Fruit fly (Drosophila melanogaster) whole organism, embryonic: ENCODE measurements around the gene Phs.
A peak's percentile ranks its signal among the peaks of the same experiment; 100 is the strongest.

ENCODE experiments used
- Asciz ChIP-seq: fragments of 200-800 bp; sonication (Bioruptor generic); optimal IDR thresholded peaks from 2 replicates; lab custom pipeline; 2017; ENCODE audit warnings: missing biosample characterization, mild to moderate bottlenecking, missing genetic modification characterization, missing genetic modification reagents
- CG10147 ChIP-seq: fragments of 200-800 bp; sonication (Bioruptor generic); optimal IDR thresholded peaks from 2 replicates; lab custom pipeline; 2019; ENCODE audit warnings: missing biosample characterization, mild to moderate bottlenecking, missing genetic modification characterization, moderate library complexity
- CG10366 ChIP-seq: fragments of 200-800 bp; sonication (Bioruptor generic); IDR thresholded peaks from 2 replicates; pipeline ENCODE4 v1.3.6; 2022; ENCODE audit warnings: missing biosample characterization, missing genetic modification characterization
- CG10543 ChIP-seq: fragments of 200-800 bp; sonication (Bioruptor generic); optimal IDR thresholded peaks from 3 replicates; lab custom pipeline; 2017; ENCODE audit warnings: missing biosample characterization, mild to moderate bottlenecking, missing genetic modification characterization, moderate library complexity
- CG12071 ChIP-seq: fragments of 200-800 bp; sonication (Bioruptor generic); optimal IDR thresholded peaks from 3 replicates; lab custom pipeline; 2018; ENCODE audit warnings: missing biosample characterization, mild to moderate bottlenecking, missing genetic modification characterization
- CG13123 ChIP-seq: fragments of 200-800 bp; sonication (Bioruptor generic); optimal IDR thresholded peaks from 2 replicates; lab custom pipeline; 2016; ENCODE audit warnings: missing biosample characterization, missing genetic modification characterization
- CG13894 ChIP-seq: fragments of 200-800 bp; sonication (Bioruptor generic); optimal IDR thresholded peaks from 3 replicates; lab custom pipeline; 2018; ENCODE audit warnings: missing biosample characterization, mild to moderate bottlenecking, missing genetic modification characterization, moderate library complexity
- CG15269 ChIP-seq: fragments of 200-800 bp; sonication (Bioruptor generic); optimal IDR thresholded peaks from 2 replicates; lab custom pipeline; 2018; ENCODE audit warnings: missing biosample characterization, mild to moderate bottlenecking, missing genetic modification characterization, moderate library complexity
- CG1603 ChIP-seq: fragments of 200-800 bp; sonication (Bioruptor generic); optimal IDR thresholded peaks from 2 replicates; lab custom pipeline; 2019; ENCODE audit warnings: missing biosample characterization, mild to moderate bottlenecking, missing genetic modification characterization, moderate library complexity
- CG16863 ChIP-seq: fragments of 200-800 bp; sonication (Bioruptor generic); optimal IDR thresholded peaks from 3 replicates; lab custom pipeline; 2016; ENCODE audit warnings: missing biosample characterization, missing genetic modification characterization
- CG1832 ChIP-seq: fragments of 200-800 bp; sonication (Bioruptor generic); optimal IDR thresholded peaks from 2 replicates; lab custom pipeline; 2017; ENCODE audit warnings: missing biosample characterization, mild to moderate bottlenecking, missing genetic modification characterization, inconsistent platforms
- CG32532 ChIP-seq: fragments of 200-800 bp; sonication (Bioruptor generic); IDR thresholded peaks from 2 replicates; pipeline ENCODE4 v1.3.6; 2022; ENCODE audit warnings: missing biosample characterization, missing genetic modification characterization
- CG4730 ChIP-seq: fragments of 200-800 bp; sonication (Bioruptor generic); IDR thresholded peaks from 2 replicates; pipeline ENCODE4 v1.3.6; 2022; ENCODE audit warnings: missing biosample characterization, missing genetic modification characterization
- CG5245 ChIP-seq: fragments of 200-800 bp; sonication (Bioruptor generic); optimal IDR thresholded peaks from 3 replicates; lab custom pipeline; 2016; ENCODE audit warnings: missing biosample characterization, missing genetic modification characterization
- CG6854 ChIP-seq: fragments of 200-800 bp; sonication (Bioruptor generic); optimal IDR thresholded peaks from 3 replicates; lab custom pipeline; 2017; ENCODE audit warnings: missing biosample characterization, mild to moderate bottlenecking, missing genetic modification characterization
- CG7987 ChIP-seq: fragments of 200-800 bp; sonication (Bioruptor generic); optimal IDR thresholded peaks from 2 replicates; lab custom pipeline; 2018; ENCODE audit warnings: missing biosample characterization, mild to moderate bottlenecking, missing genetic modification characterization, moderate library complexity
- Dll ChIP-seq: fragments of 200-800 bp; sonication (Bioruptor generic); IDR thresholded peaks from 4 replicates; pipeline ENCODE4 v1.3.6; 2022; ENCODE audit warnings: missing biosample characterization, missing genetic modification characterization; ENCODE audit not compliant: partially characterized antibody
- Fer1 ChIP-seq: fragments of 200-800 bp; sonication (Bioruptor generic); optimal IDR thresholded peaks from 2 replicates; lab custom pipeline; 2017; ENCODE audit warnings: missing biosample characterization, mild to moderate bottlenecking, missing genetic modification characterization
- HmgZ ChIP-seq: fragments of 200-800 bp; sonication (Bioruptor generic); optimal IDR thresholded peaks from 2 replicates; lab custom pipeline; 2018; ENCODE audit warnings: missing biosample characterization, mild to moderate bottlenecking, missing genetic modification characterization
- Hsf ChIP-seq: fragments of 200-800 bp; sonication (Bioruptor generic); optimal IDR thresholded peaks from 3 replicates; lab custom pipeline; 2016; ENCODE audit warnings: missing biosample characterization, missing genetic modification characterization
- Lpt ChIP-seq: fragments of >200 bp; optimal IDR thresholded peaks from 2 replicates; lab custom pipeline; 2018; ENCODE audit warnings: missing biosample characterization, missing genetic modification characterization
- Mad ChIP-seq: fragments of 200-800 bp; sonication (Bioruptor generic); optimal IDR thresholded peaks from 2 replicates; lab custom pipeline; 2016; ENCODE audit warnings: missing biosample characterization, missing genetic modification characterization
- Mes4 ChIP-seq: fragments of 200-800 bp; sonication (Bioruptor generic); optimal IDR thresholded peaks from 2 replicates; lab custom pipeline; 2016; ENCODE audit warnings: missing biosample characterization, missing genetic modification characterization
- Pdp1 ChIP-seq, 2 experiments: fragments of 200-800 bp; sonication (Bioruptor generic); optimal IDR thresholded peaks; 3 replicates each; lab custom pipeline; 2016; ENCODE audit warnings: missing biosample characterization in 2 of 2, missing genetic modification characterization in 2 of 2, mild to moderate bottlenecking in 1 of 2, moderate library complexity in 1 of 2
- Sox102F ChIP-seq: fragments of 200-800 bp; sonication (Bioruptor generic); optimal IDR thresholded peaks from 2 replicates; lab custom pipeline; 2018; ENCODE audit warnings: missing biosample characterization, mild to moderate bottlenecking, missing genetic modification characterization, moderate library complexity
- Xrp1 ChIP-seq: fragments of 200-800 bp; sonication (Bioruptor generic); IDR thresholded peaks from 2 replicates; pipeline ENCODE4 v1.3.6; 2022; ENCODE audit warnings: missing biosample characterization, missing genetic modification characterization
- bowl ChIP-seq: fragments of 200-800 bp; sonication (Bioruptor generic); IDR thresholded peaks from 2 replicates; pipeline ENCODE4 v1.3.6; 2022; ENCODE audit warnings: missing biosample characterization, missing genetic modification characterization
- ci ChIP-seq: fragments of 200-800 bp; sonication (Bioruptor generic); IDR thresholded peaks from 3 replicates; pipeline ENCODE4 v1.3.6; 2022; ENCODE audit warnings: missing biosample characterization, missing genetic modification characterization
- dan ChIP-seq: fragments of 200-800 bp; sonication (Bioruptor generic); IDR thresholded peaks from 2 replicates; pipeline ENCODE4 v1.3.6; 2022; ENCODE audit warnings: missing biosample characterization, missing genetic modification characterization
- en ChIP-seq: fragments of 200-800 bp; sonication (Bioruptor generic); optimal IDR thresholded peaks from 2 replicates; lab custom pipeline; 2016; ENCODE audit warnings: missing biosample characterization, missing genetic modification characterization
- ewg ChIP-seq: fragments of 200-800 bp; sonication (Bioruptor generic); optimal IDR thresholded peaks from 3 replicates; lab custom pipeline; 2017; ENCODE audit warnings: mild to moderate bottlenecking, missing biosample characterization, missing genetic modification reagents, missing genetic modification characterization
- exex ChIP-seq: fragments of 200-800 bp; sonication (Bioruptor generic); optimal IDR thresholded peaks from 4 replicates; lab custom pipeline; 2018; ENCODE audit warnings: missing biosample characterization, mild to moderate bottlenecking, missing genetic modification characterization, moderate library complexity
- gem ChIP-seq: fragments of 200-800 bp; sonication (Bioruptor generic); optimal IDR thresholded peaks from 2 replicates; lab custom pipeline; 2019; ENCODE audit warnings: missing biosample characterization, mild to moderate bottlenecking, missing genetic modification characterization, moderate library complexity
- jing ChIP-seq: fragments of 200-800 bp; sonication (Bioruptor generic); optimal IDR thresholded peaks from 2 replicates; lab custom pipeline; 2018; ENCODE audit warnings: missing biosample characterization, mild to moderate bottlenecking, missing genetic modification characterization
- lmd ChIP-seq: fragments of 200-800 bp; sonication (Bioruptor generic); IDR thresholded peaks from 2 replicates; pipeline ENCODE4 v1.3.6; 2022; ENCODE audit warnings: missing biosample characterization, missing genetic modification characterization
- mirr ChIP-seq: fragments of 200-800 bp; sonication (Bioruptor generic); optimal IDR thresholded peaks from 3 replicates; lab custom pipeline; 2018; ENCODE audit warnings: missing biosample characterization, mild to moderate bottlenecking, missing genetic modification characterization
- nerfin-2 ChIP-seq: fragments of 200-800 bp; sonication (Bioruptor generic); IDR thresholded peaks from 2 replicates; pipeline ENCODE4 v1.3.6; 2022; ENCODE audit warnings: missing biosample characterization, missing genetic modification characterization; ENCODE audit not compliant: partially characterized antibody
- onecut ChIP-seq: fragments of 200-800 bp; sonication (Bioruptor generic); IDR thresholded peaks from 2 replicates; pipeline ENCODE4 v1.3.6; 2022; ENCODE audit warnings: missing biosample characterization, missing genetic modification characterization
- repo ChIP-seq: fragments of 200-800 bp; sonication (Bioruptor generic); optimal IDR thresholded peaks from 2 replicates; lab custom pipeline; 2016; ENCODE audit warnings: missing biosample characterization, missing genetic modification characterization
- run ChIP-seq: fragments of 200-800 bp; sonication (Bioruptor generic); optimal IDR thresholded peaks from 3 replicates; lab custom pipeline; 2018; ENCODE audit warnings: missing biosample characterization, mild to moderate bottlenecking, missing genetic modification characterization
- sd ChIP-seq: fragments of 200-800 bp; sonication (Bioruptor generic); optimal IDR thresholded peaks from 3 replicates; lab custom pipeline; 2018; ENCODE audit warnings: missing biosample characterization, mild to moderate bottlenecking, missing genetic modification characterization, moderate library complexity
- sens ChIP-seq: fragments of 200-800 bp; sonication (Bioruptor generic); peaks from one replicate; lab custom pipeline; 2016; ENCODE audit warnings: missing biosample characterization, missing genetic modification characterization
- seq ChIP-seq: fragments of 200-800 bp; sonication (Bioruptor generic); IDR thresholded peaks from 2 replicates; pipeline ENCODE4 v1.3.6; 2022; ENCODE audit warnings: missing biosample characterization, missing genetic modification characterization
- sisA ChIP-seq: fragments of 200-800 bp; sonication (Bioruptor generic); IDR thresholded peaks from 2 replicates; pipeline ENCODE4 v1.3.6; 2022; ENCODE audit warnings: missing biosample characterization, missing genetic modification characterization
- sug ChIP-seq: fragments of 200-800 bp; optimal IDR thresholded peaks from 2 replicates; lab custom pipeline; 2019; ENCODE audit warnings: missing biosample characterization, mild to moderate bottlenecking, missing genetic modification characterization, moderate library complexity
- unpg ChIP-seq: fragments of 200-800 bp; sonication (Bioruptor generic); optimal IDR thresholded peaks from 3 replicates; lab custom pipeline; 2018; ENCODE audit warnings: missing biosample characterization, mild to moderate bottlenecking, missing genetic modification characterization, moderate library complexity
- wek ChIP-seq: fragments of 200-800 bp; sonication (Bioruptor generic); optimal IDR thresholded peaks from 3 replicates; lab custom pipeline; 2018; ENCODE audit warnings: missing biosample characterization, mild to moderate bottlenecking, missing genetic modification characterization, moderate library complexity
- z ChIP-seq: fragments of 200-800 bp; sonication (Bioruptor generic); IDR thresholded peaks from 3 replicates; pipeline ENCODE4 v1.3.6; 2022; ENCODE audit warnings: missing biosample characterization, missing genetic modification characterization

The Phs gene

DNA sequence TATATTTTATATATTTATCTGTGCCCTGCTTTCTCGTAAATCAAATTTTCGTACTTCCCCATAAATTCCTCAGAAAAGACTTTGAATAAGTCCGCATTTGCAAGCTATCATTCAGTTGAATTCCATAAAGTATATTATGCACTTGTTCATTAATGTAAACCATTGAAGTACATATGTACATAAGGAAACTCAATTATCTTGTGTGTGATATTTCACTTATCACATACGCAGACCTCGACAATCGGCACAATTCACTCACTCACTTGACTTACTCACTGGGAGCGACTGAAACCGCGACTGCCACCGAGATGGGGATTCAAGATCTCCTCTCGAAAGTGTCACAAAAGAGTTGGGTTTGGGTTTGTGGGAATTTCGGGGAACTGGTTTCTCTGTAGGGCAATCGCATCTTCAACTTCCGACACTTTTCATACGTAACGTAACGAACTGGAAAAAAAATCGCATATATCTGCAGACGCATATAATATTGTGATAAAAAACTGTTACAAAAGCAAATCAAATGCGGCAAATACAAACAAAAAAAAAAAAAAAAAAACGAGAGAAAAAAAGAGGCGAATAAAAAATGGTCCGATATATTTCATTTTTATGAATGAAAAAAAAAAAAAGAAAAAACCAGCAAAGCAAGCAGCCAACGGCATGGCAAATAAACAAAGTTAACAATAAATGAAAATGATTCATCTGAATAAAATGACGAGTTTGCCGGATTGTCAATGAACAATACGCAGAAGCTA is 22.5 kb upstream of the Phs start (continued):
- TF ChIP-seq bowl: 0 out of 2 replicates have a peak, but pooled peaks have one; percentile 41
- 0 out of 3 replicates have a peak, but pooled peaks have one; percentile 44 for TF ChIP-seq z (GFP tag; lab: Robert Waterston, UW)
- TF ChIP-seq gem: peak; percentile 7
- peak; percentile 28 for TF ChIP-seq Fer1 (GFP tag; lab: Kevin White, UChicago)
- peak; percentile 25 for TF ChIP-seq CG15269 (tag; lab: Kevin White, UChicago)
- peak; percentile 64 for TF ChIP-seq CG12071 (GFP tag; lab: Kevin White, UChicago)
- TF ChIP-seq unpg (GFP tag; lab: Kevin White, UChicago): peak; percentile 5
- TF ChIP-seq CG10543 (GFP tag; lab: Kevin White, UChicago): peak; percentile 25
- TF ChIP-seq dan (GFP tag; lab: Robert Waterston, UW): no peak
- TF ChIP-seq ci (GFP tag; lab: Robert Waterston, UW): peak; percentile 75
- TF ChIP-seq sens: peak; percentile 45
- peak; percentile 18 for TF ChIP-seq exex
- TF ChIP-seq CG10366: no peak; the same call in 1 of the 2 replicates
- TF ChIP-seq CG7987 (GFP tag; lab: Kevin White, UChicago): peak; percentile 29
- peak; percentile 71; the same call in 1 of the 2 replicates for TF ChIP-seq seq
- TF ChIP-seq CG4730 (GFP tag; lab: Robert Waterston, UW): no peak
- TF ChIP-seq Xrp1 (GFP tag; lab: Robert Waterston, UW): peak; percentile 33; the same call in 1 of the 2 replicates
- peak; percentile 19 for TF ChIP-seq CG6854 (GFP tag; lab: Kevin White, UChicago)
- TF ChIP-seq Sox102F (GFP tag; lab: Kevin White, UChicago): peak; percentile 24

DNA sequence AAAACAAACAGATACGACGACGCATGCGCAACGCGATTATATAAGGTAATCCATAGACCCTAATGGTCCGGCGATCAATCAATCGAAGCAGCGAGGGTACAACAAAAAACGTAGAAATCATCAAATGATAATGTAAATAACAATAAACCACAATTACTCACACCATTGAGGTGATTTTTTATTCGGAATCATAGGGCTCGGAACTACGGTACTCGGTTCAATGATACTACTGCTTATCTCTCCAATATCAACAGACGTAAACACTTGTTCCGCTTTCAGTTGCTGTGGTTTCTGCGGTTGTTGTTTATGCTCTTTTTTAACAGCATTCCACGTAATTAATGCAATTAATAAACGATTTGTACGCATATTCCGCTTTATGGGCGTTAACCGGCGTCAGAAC is 21.8 kb upstream of the Phs start:
- no peak for TF ChIP-seq CG1832 (GFP tag; lab: Kevin White, UChicago)
- no peak for TF ChIP-seq CG1603 (tag; lab: Kevin White, UChicago)
- TF ChIP-seq lmd (GFP tag; lab: Robert Waterston, UW): no peak
- TF ChIP-seq Fer1 (GFP tag; lab: Kevin White, UChicago): peak; percentile 12
- no peak for TF ChIP-seq nerfin-2 (GFP tag; lab: Robert Waterston, UW)
- TF ChIP-seq Lpt: no peak
- TF ChIP-seq sd (tag; lab: Kevin White, UChicago): peak; percentile 42
- TF ChIP-seq CG10543 (GFP tag; lab: Kevin White, UChicago): peak; percentile 19
- TF ChIP-seq CG13894 (tag; lab: Kevin White, UChicago): peak; percentile 55
- TF ChIP-seq ewg (GFP tag; lab: Kevin White, UChicago): no peak
- TF ChIP-seq sug: peak; percentile 79
- TF ChIP-seq Pdp1 (GFP tag; optimal IDR thresholded peaks at IDR 0.05; lab: Kevin White, UChicago): peak in 1 of 2 experiments; percentile 96
- TF ChIP-seq mirr: peak; percentile 74
- TF ChIP-seq Mes4 (GFP tag; lab: Kevin White, UChicago): no peak
- no peak for TF ChIP-seq CG32532 (GFP tag; lab: Robert Waterston, UW)
- TF ChIP-seq CG16863 (GFP tag; lab: Kevin White, UChicago): no peak
- peak; percentile 46 for TF ChIP-seq run (tag; lab: Kevin White, UChicago)
- TF ChIP-seq CG13123 (GFP tag; lab: Kevin White, UChicago): no peak
- TF ChIP-seq Hsf: no peak
- no peak for TF ChIP-seq Mad (GFP tag; lab: Kevin White, UChicago)
- no peak for TF ChIP-seq sisA (GFP tag; lab: Robert Waterston, UW)
- no peak for TF ChIP-seq en (GFP tag; lab: Kevin White, UChicago)
- TF ChIP-seq HmgZ (tag; lab: Kevin White, UChicago): peak; percentile 24
- TF ChIP-seq Dll (GFP tag; lab: Robert Waterston, UW): 0 out of 4 replicates have a peak, but pooled peaks have one; percentile 9
- TF ChIP-seq CG5245 (GFP tag; lab: Kevin White, UChicago): no peak
- no peak for TF ChIP-seq repo (GFP tag; lab: Kevin White, UChicago)
- TF ChIP-seq Asciz (GFP tag; lab: Kevin White, UChicago): peak; percentile 20
- TF ChIP-seq CG10147 (GFP tag; lab: Kevin White, UChicago): peak; percentile 6
- TF ChIP-seq wek (GFP tag; lab: Kevin White, UChicago): peak; percentile 25
- 0 out of 2 replicates have a peak, but pooled peaks have one; percentile 24 for TF ChIP-seq onecut (GFP tag; lab: Robert Waterston, UW)
- TF ChIP-seq jing: no peak
